Worm (Caenorhabditis elegans): Measurements from ENCODE around the gene flp-14.

ce11 chrIII:12944064-12944463 is 33.8 kb downstream of the flp-14 start:
- TF ChIP-seq egl-27 (tag; optimal IDR thresholded peaks at IDR 0.05) (no peak), efl-3 (GFP tag; optimal IDR thresholded peaks at IDR 0.05) (no peak), lin-39 (tag; optimal IDR thresholded peaks at IDR 0.05) (no peak), nhr-76 (tag; optimal IDR thresholded peaks at IDR 0.05) (no peak), nhr-237 (tag; optimal IDR thresholded peaks at IDR 0.05) (no peak), nhr-77 (tag; optimal IDR thresholded peaks at IDR 0.05) (no peak)

Data from whole organism, L1 larva.